Fruit fly (Drosophila melanogaster) whole organism, wandering third instar larva: ENCODE measurements around the gene CG7631.

Experiments
- Jra ChIP-seq: sonication (Bioruptor generic); optimal IDR thresholded peaks from 2 replicates; lab custom pipeline; 2016; ENCODE audit warnings: missing biosample characterization, missing genetic modification characterization
- Mio ChIP-seq: sonication (Bioruptor generic); optimal IDR thresholded peaks from 2 replicates; lab custom pipeline; 2016; ENCODE audit warnings: missing biosample characterization, missing genetic modification characterization
- Myc ChIP-seq: fragments of >200 bp; optimal IDR thresholded peaks from 2 replicates; lab custom pipeline; 2017
- pan ChIP-seq: fragments of >200 bp; optimal IDR thresholded peaks from 2 replicates; lab custom pipeline; 2017
- psq ChIP-seq: fragments of 200-800 bp; sonication (Bioruptor generic); optimal IDR thresholded peaks from 3 replicates; lab custom pipeline; 2017; ENCODE audit warnings: missing biosample characterization, mild to moderate bottlenecking, missing genetic modification characterization, moderate library complexity
- rgr ChIP-seq: fragments of 200-800 bp; sonication (Bioruptor generic); optimal IDR thresholded peaks from 3 replicates; lab custom pipeline; 2016; ENCODE audit warnings: missing biosample characterization, mild to moderate bottlenecking, missing genetic modification characterization

DNA sequence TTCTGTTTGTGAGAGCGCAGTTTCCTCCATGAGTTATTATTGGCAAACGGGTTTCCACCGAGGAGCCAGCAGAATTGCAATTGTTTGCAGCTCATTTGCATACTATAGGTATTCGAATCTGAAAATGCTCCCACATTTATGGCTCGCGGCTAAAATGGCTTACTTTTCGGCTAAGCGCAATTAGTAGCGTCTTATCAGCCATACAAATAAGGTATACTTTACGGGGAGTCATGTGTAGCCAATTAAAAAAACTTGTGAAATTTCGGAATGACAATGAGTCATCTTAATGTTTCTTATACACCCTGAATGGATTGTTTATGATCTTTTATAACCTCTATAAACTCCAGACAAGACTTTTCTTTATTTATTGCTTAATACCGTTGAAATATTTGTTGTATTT, 19.3 kb upstream of the CG7631 start:
- TF ChIP-seq psq (GFP tag; lab: Kevin White, UChicago), result no peak
- TF ChIP-seq Jra (GFP tag; lab: Kevin White, UChicago), result no peak
- TF ChIP-seq rgr (GFP tag; lab: Kevin White, UChicago), result no peak
- no peak for TF ChIP-seq Mio (GFP tag; lab: Kevin White, UChicago)
- no peak for TF ChIP-seq pan (lab: Kevin White, UChicago)
- TF ChIP-seq Myc (lab: Kevin White, UChicago), result peak; percentile 24
